Worm (Caenorhabditis elegans): ENCODE measurements around the gene K09E3.2.

- TF ChIP-seq snpc-4 (GFP tag; optimal IDR thresholded peaks at IDR 0.05) (peak; percentile 30), snpc-4 (tag; optimal IDR thresholded peaks at IDR 0.05) (peak in 1 of 4 experiments; percentile 17), nfya-1 (tag; optimal IDR thresholded peaks at IDR 0.05; ENCODE audit: borderline replicate concordance, insufficient read depth) (no peak), ets-4 (GFP tag; optimal IDR thresholded peaks at IDR 0.05) (no peak)
Measured at ce11 chrX:17151160-17151711, 33.8 kb downstream of the K09E3.2 start, which contains the start of gene mdt-1.2.

Measured in whole organism, young adult.